Worm (Caenorhabditis elegans) whole organism, L4 larva: ENCODE results near the gene srh-251.

Experiments used
- aly-2 ChIP-seq: sonication (generic microtip); optimal IDR thresholded peaks from 2 replicates; lab custom pipeline; 2018; ENCODE audit warnings: missing biosample characterization, missing genetic modification characterization
- ceh-62 ChIP-seq: sonication (generic microtip); optimal IDR thresholded peaks from 2 replicates; lab custom pipeline; 2017; ENCODE audit warnings: missing biosample characterization, missing genetic modification characterization
- ceh-82 ChIP-seq: sonication (generic microtip); optimal IDR thresholded peaks from 2 replicates; lab custom pipeline; 2017; ENCODE audit warnings: missing biosample characterization, missing genetic modification characterization
- ctbp-1 ChIP-seq: fragments of 200-800 bp; sonication (Bioruptor generic); IDR thresholded peaks from 2 replicates; pipeline ENCODE4 v1.3.6; 2022; ENCODE audit warnings: missing genetic modification reagents, missing genetic modification characterization, missing compliant biosample characterization
- dpl-1 ChIP-seq: fragments of 150-350 bp; optimal IDR thresholded peaks from 2 replicates; lab custom pipeline; 2014; ENCODE audit warnings: missing biosample characterization, missing genetic modification reagents, missing genetic modification characterization
- lin-15B ChIP-seq: fragments of 150-350 bp; sonication (generic microtip); optimal IDR thresholded peaks from 3 replicates; lab custom pipeline; 2014; ENCODE audit warnings: missing biosample characterization, missing genetic modification characterization
- spr-1 ChIP-seq: sonication (generic microtip); optimal IDR thresholded peaks from 2 replicates; lab custom pipeline; 2016; ENCODE audit warnings: mild to moderate bottlenecking, missing genetic modification characterization, missing compliant biosample characterization
- unc-39 ChIP-seq: sonication (generic microtip); optimal IDR thresholded peaks from 2 replicates; lab custom pipeline; 2017; ENCODE audit warnings: missing biosample characterization, missing genetic modification characterization
- ztf-7 ChIP-seq: fragments of 150-350 bp; optimal IDR thresholded peaks from 2 replicates; lab custom pipeline; 2014; ENCODE audit warnings: missing biosample characterization, missing genetic modification characterization

DNA sequence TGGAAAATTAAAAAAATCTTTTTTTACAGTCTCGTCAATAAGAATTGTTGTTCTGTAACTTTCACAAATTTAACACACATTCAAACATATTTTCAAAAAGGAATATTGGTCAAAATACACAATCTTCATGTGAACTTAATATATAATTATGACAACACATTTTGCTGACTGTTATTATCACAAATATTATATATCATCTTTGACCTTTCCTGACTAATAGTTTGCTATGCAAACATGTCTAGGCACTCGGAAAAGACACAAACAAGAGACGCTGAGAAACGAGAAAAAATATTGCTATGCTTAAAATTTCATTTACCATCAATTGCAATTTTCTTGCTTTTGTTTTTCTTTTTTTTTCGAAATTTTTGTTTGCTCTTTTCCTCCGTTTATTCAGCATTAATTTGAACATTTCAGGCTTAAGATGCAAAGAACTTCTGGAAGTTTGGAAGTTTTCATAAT, 22.2 kb upstream of the srh-251 start, which contains the start of gene fbxa-135:
- TF ChIP-seq ceh-62 (tag; lab: Kevin White, UChicago): no peak
- no peak for TF ChIP-seq dpl-1 (GFP tag; lab: Kevin White, UChicago)
- no peak for TF ChIP-seq ctbp-1
- no peak for TF ChIP-seq lin-15B
- TF ChIP-seq ceh-82 (tag; lab: Kevin White, UChicago): no peak
- no peak for TF ChIP-seq unc-39 (tag; lab: Kevin White, UChicago)
- TF ChIP-seq aly-2 (tag; lab: Kevin White, UChicago): no peak
- TF ChIP-seq spr-1: no peak
- TF ChIP-seq ztf-7: no peak
